Worm (Caenorhabditis elegans): Measurements from ENCODE around the gene T12D8.5.

DNA sequence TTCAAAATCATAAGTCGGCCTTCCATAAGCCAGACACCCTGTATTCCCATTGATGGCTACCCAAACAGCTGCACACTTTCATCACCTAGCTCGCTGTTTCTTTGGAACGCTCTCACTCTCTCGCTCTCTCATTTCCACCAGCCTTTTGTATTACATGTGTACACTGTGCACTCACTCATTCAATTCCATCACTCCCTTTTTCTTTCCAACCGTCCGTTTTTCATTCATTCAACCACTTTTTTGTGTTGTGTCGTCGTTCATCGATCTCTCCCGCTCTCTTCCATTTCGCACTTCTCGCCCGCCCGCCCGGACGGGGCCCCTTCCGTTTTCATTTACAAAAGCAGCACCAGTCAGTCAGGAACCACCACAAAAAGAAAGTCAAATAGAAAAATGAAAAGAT is 31.4 kb upstream of the T12D8.5 start:
- no peak for TF ChIP-seq blmp-1 (tag; optimal IDR thresholded peaks at IDR 0.05)
- no peak for TF ChIP-seq ztf-11 (tag; optimal IDR thresholded peaks at IDR 0.05)
- no peak for TF ChIP-seq nhr-12 (tag; optimal IDR thresholded peaks at IDR 0.05)
- TF ChIP-seq bed-3 (GFP tag; optimal IDR thresholded peaks at IDR 0.05), result no peak
- no peak for TF ChIP-seq hlh-1 (tag; optimal IDR thresholded peaks at IDR 0.05)
- peak; percentile 26 for TF ChIP-seq pha-4 (tag; optimal IDR thresholded peaks at IDR 0.05)
- no peak for TF ChIP-seq nhr-76 (tag; optimal IDR thresholded peaks at IDR 0.05)
- TF ChIP-seq sem-2 (GFP tag; optimal IDR thresholded peaks at IDR 0.05), result no peak
- TF ChIP-seq sptf-1 (tag; optimal IDR thresholded peaks at IDR 0.05), result no peak
- no peak for TF ChIP-seq M03D4.4 (tag; optimal IDR thresholded peaks at IDR 0.05)
- no peak for TF ChIP-seq lin-13 (tag; optimal IDR thresholded peaks at IDR 0.05)
- no peak for TF ChIP-seq elt-1 (tag; optimal IDR thresholded peaks at IDR 0.05; ENCODE audit: borderline replicate concordance, insufficient read depth)
- TF ChIP-seq unc-62 (GFP tag; optimal IDR thresholded peaks at IDR 0.05), result no peak
- no peak for TF ChIP-seq mab-5 (tag; optimal IDR thresholded peaks at IDR 0.05)
